Worm (Caenorhabditis elegans): ENCODE results near the gene C55A6.3.

The C55A6.3 gene

DNA sequence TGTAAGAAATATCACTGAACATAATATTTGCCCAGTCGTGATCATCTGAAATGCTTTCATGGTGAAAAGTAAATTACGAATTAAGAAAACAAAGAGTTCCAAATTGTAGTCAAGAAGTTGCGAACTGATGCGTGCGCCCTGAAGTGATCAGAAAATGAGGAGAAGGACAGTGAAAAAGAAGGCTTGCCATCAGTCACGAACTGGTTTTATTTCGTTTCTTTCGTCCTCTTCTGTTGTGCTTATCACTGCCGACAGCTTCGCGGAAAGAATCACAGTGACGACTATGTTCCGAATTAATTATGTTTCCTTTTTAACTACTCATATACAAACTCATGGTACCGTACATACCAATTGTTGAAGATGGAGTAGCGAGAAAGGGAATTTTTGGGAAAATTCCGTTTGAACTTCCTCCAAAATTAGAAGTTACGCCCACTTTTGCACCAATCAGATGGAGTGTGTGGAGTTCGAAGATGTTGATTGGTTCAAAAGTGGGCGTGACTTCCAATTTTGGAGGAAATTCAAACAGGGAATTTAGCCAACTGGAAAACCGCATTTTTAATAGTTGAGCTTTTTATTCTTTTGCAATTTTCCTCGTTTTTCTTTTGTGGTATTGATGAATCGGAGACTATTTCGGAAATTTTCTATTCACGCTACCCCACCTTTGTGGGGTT, 10.1 kb downstream of the C55A6.3 start, which contains the start of gene C55A6.12:
C55A6.12 (minus strand) TSS at position 51 of the 671 bp plus-strand sequence.
- TF ChIP-seq nfyb-1 (GFP tag; IDR thresholded peaks at IDR 0.05) (peak; percentile 99), lsl-1 (GFP tag; optimal IDR thresholded peaks at IDR 0.05) (no peak), ztf-25 (GFP tag; IDR thresholded peaks at IDR 0.05) (no peak), nfya-2 (GFP tag; IDR thresholded peaks at IDR 0.05) (peak; percentile 98), lin-35 (GFP tag; optimal IDR thresholded peaks at IDR 0.05) (peak in 1 of 3 experiments; percentile 45), lin-54 (GFP tag; optimal IDR thresholded peaks at IDR 0.05) (peak; percentile 43)

DNA sequence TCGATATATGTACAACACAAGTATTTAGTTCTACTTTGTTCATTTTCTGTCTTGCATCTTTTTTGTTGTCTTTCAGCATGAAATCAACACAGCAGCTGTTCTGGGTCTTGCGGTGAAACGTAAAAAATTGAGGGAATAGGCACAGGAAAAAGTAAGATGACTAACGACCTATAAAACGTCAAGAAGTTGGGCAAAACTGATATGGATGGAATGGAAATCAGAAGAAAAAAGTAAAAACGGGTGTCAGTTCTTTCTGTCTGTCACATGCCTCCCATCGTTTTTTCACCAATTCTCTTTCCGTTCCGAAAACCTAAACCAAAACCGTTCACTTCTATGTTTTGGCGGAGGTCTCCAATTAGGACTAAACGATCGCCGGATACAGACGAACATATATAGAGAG, 12.4 kb downstream of the C55A6.3 start:
- TF ChIP-seq hrde-1 (tag; optimal IDR thresholded peaks at IDR 0.05; ENCODE audit: borderline replicate concordance), result no peak
- no peak for TF ChIP-seq mel-28 (tag; optimal IDR thresholded peaks at IDR 0.05; ENCODE audit: borderline replicate concordance)
- TF ChIP-seq ccch-3 (GFP tag; optimal IDR thresholded peaks at IDR 0.05), result no peak
- TF ChIP-seq K11D2.4 (GFP tag; IDR thresholded peaks at IDR 0.05), result no peak
- TF ChIP-seq nhr-80 (tag; optimal IDR thresholded peaks at IDR 0.05), result peak; percentile 60

- TF ChIP-seq rpc-1 (optimal IDR thresholded peaks at IDR 0.05) (no peak), rpc-1 (tag; optimal IDR thresholded peaks at IDR 0.05) (no peak), somi-1 (GFP tag; optimal IDR thresholded peaks at IDR 0.05) (peak; percentile 10)
Measured at ce11 chrV:11499786-11500185, 13.5 kb downstream of the C55A6.3 start.

- TF ChIP-seq Y53G8AR.9 (GFP tag; conservative IDR thresholded peaks at IDR 0.05), result no peak
Measured at ce11 chrV:11497475-11497874, 15.9 kb downstream of the C55A6.3 start.

- TF ChIP-seq ccch-3 (GFP tag; optimal IDR thresholded peaks at IDR 0.05) (no peak), Y95B8A.8 (GFP tag; IDR thresholded peaks at IDR 0.05) (no peak), pbrm-1 (GFP tag; IDR thresholded peaks at IDR 0.05) (no peak), lin-26 (GFP tag; IDR thresholded peaks at IDR 0.05) (no peak), ZK185.1 (tag; optimal IDR thresholded peaks at IDR 0.05; ENCODE audit: poor library complexity, severe bottlenecking) (no peak), efl-1 (GFP tag; optimal IDR thresholded peaks at IDR 0.05) (no peak), attf-5 (GFP tag; optimal IDR thresholded peaks at IDR 0.05) (no peak), tbp1 (GFP tag; optimal IDR thresholded peaks at IDR 0.05) (no peak), rcor-1 (GFP tag; IDR thresholded peaks at IDR 0.05) (no peak), mxl-1 (tag; optimal IDR thresholded peaks at IDR 0.05) (no peak)
Measured at ce11 chrV:11496283-11496682, 17.0 kb downstream of the C55A6.3 start, which contains the start of gene htrl-1. htrl-1 (minus strand) TSS chrV:11496383.

DNA sequence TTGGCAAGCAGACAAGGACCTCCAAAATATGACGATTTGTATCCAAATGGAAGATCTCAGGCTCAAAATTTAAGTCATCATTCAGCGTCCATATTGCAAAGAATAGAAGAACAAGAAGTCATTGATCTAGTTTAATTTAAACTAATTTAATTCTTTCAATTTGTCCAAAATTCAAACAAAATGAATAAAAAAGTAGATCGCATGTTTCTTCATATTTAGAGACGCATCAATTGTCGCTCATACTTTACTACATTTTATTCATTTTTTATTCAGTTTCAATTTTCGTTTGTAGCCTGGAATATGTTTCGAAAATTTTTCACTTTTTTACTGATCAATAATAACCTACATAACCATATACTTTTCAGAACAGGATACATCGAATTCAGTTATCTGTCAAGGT, 20.9 kb downstream of the C55A6.3 start, which contains the start of gene T11F9.21:
T11F9.21 (plus strand) TSS at position 301 of the 400 bp plus-strand sequence.
- TF ChIP-seq madf-10 (tag; optimal IDR thresholded peaks at IDR 0.05), result no peak
- no peak for TF ChIP-seq lsl-1 (GFP tag; optimal IDR thresholded peaks at IDR 0.05)
- no peak for TF ChIP-seq gei-17 (GFP tag; optimal IDR thresholded peaks at IDR 0.05)
- TF ChIP-seq F23B12.7 (tag; optimal IDR thresholded peaks at IDR 0.05; ENCODE audit: insufficient read depth), result no peak
- no peak for TF ChIP-seq nhr-90 (tag; optimal IDR thresholded peaks at IDR 0.05)
- no peak for TF ChIP-seq lin-26 (GFP tag; IDR thresholded peaks at IDR 0.05)
- TF ChIP-seq aptf-2 (GFP tag; conservative IDR thresholded peaks at IDR 0.05), result no peak
- no peak for TF ChIP-seq dpff-1 (tag; optimal IDR thresholded peaks at IDR 0.05)
